Worm (Caenorhabditis elegans): ENCODE measurements around the gene atn-1.

ce11 chrV:12450441-12450840 is 27.8 kb upstream of the atn-1 start, which contains the start of gene F28C1.1:
- TF ChIP-seq lin-13 (GFP tag; optimal IDR thresholded peaks at IDR 0.05) (peak; percentile 7), blmp-1 (tag; optimal IDR thresholded peaks at IDR 0.05; ENCODE audit: insufficient read depth) (no peak), nhr-12 (tag; optimal IDR thresholded peaks at IDR 0.05) (no peak), egl-27 (tag; optimal IDR thresholded peaks at IDR 0.05) (no peak)

Measured in whole organism, L2 larva.